Worm (Caenorhabditis elegans) whole organism, L4 larva: ENCODE data around the gene sel-13.
A peak's percentile ranks its signal among the peaks of the same experiment; 100 is the strongest.

Experiments used
- ZK546.5 ChIP-seq, 2 experiments: sonication (generic microtip); optimal IDR thresholded peaks; 2 replicates each; lab custom pipeline; 2017; ENCODE audit warnings: missing biosample characterization in 2 of 2, missing genetic modification characterization in 2 of 2
- daf-19 ChIP-seq: fragments of 200-800 bp; sonication (Bioruptor generic); conservative IDR thresholded peaks from 2 replicates; pipeline ENCODE4 v1.3.6; 2022; ENCODE audit warnings: missing genetic modification characterization, missing compliant biosample characterization
- duxl-1 ChIP-seq: sonication (generic microtip); optimal IDR thresholded peaks from 2 replicates; lab custom pipeline; 2016; ENCODE audit warnings: mild to moderate bottlenecking, missing genetic modification characterization, moderate library complexity, missing compliant biosample characterization; ENCODE audit not compliant: poor library complexity
- jun-1 ChIP-seq: fragments of 150-350 bp; optimal IDR thresholded peaks from 2 replicates; lab custom pipeline; 2014; ENCODE audit warnings: missing biosample characterization, missing genetic modification reagents, missing genetic modification characterization
- lin-13 ChIP-seq: fragments of 150-350 bp; optimal IDR thresholded peaks from 2 replicates; lab custom pipeline; 2014; ENCODE audit warnings: missing biosample characterization, missing genetic modification reagents, missing genetic modification characterization
- mep-1 ChIP-seq: fragments of 150-350 bp; sonication (generic microtip); optimal IDR thresholded peaks from 3 replicates; lab custom pipeline; 2014; ENCODE audit warnings: missing biosample characterization, missing genetic modification characterization
- saeg-2 ChIP-seq: fragments of 200-800 bp; sonication (Bioruptor generic); IDR thresholded peaks from 2 replicates; pipeline ENCODE4 v1.3.6; 2022; ENCODE audit warnings: missing genetic modification reagents, missing genetic modification characterization, missing compliant biosample characterization
- skn-1 ChIP-seq: fragments of 150-350 bp; optimal IDR thresholded peaks from 2 replicates; lab custom pipeline; 2014; ENCODE audit warnings: missing biosample characterization, missing genetic modification characterization
- unc-62 ChIP-seq, 3 experiments: fragments of 150-350 bp in 1 of 3; sonication (generic microtip); optimal IDR thresholded peaks in 2 of 3; peaks in 1 of 3; 1 replicate in 1 of 3; 2 replicates in 2 of 3; lab custom pipeline; 2014 to 2017; ENCODE audit warnings: missing biosample characterization in 3 of 3, missing genetic modification characterization in 3 of 3, missing genetic modification reagents in 3 of 3, missing genotype in 1 of 3

DNA sequence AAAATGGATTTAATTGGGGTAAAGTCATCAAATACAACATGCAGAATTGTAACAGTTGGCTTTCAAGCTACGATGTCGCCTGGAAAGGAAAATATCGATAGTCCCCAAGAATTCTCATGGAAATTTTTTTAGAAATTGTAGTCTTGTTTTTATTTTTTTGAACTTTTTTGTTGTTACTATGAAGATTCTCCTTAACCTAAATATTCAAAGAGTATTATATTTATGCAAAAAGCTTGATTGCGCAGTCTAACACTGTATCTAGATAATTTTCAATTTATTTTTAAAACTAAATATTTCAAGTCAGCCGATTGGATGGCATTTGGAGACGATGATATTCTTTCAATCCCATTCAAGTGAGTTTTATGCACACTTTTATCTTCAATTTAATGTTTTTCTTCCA lies 5.2 kb upstream of the sel-13 start, which contains the start of gene pgap-2:
- no peak for TF ChIP-seq skn-1 (tag; lab: Kevin White, UChicago)
- TF ChIP-seq mep-1: no peak
- no peak for TF ChIP-seq jun-1 (tag; lab: Kevin White, UChicago)
- TF ChIP-seq lin-13: no peak
- TF ChIP-seq saeg-2 (GFP tag; lab: Robert Waterston, UW): no peak
- no peak for TF ChIP-seq daf-19 (GFP tag; lab: Robert Waterston, UW)
- peak in 1 of 2 experiments; percentile 5 for TF ChIP-seq unc-62 (GFP tag; optimal IDR thresholded peaks at IDR 0.05 in 1 of 2; lab: Kevin White, UChicago)
- no peak for TF ChIP-seq unc-62 (tag; optimal IDR thresholded peaks at IDR 0.05; lab: Kevin White, UChicago)
- no peak for TF ChIP-seq duxl-1
- no peak for TF ChIP-seq ZK546.5 (tag; optimal IDR thresholded peaks at IDR 0.05; lab: Kevin White, UChicago)
